Worm (Caenorhabditis elegans): ENCODE measurements around the gene icl-1.
"Not testable (repeated sequence)": the region's sequence is repeated elsewhere in the genome, so short reads cannot be mapped to it uniquely, and the experiment has no call there.

ce11 chrV:706449-706848, 21.4 kb downstream of the icl-1 start:
- TF ChIP-seq ref-1 (GFP tag; conservative IDR thresholded peaks at IDR 0.05) (peak; percentile 69), flt-1 (GFP tag; IDR thresholded peaks at IDR 0.05) (peak; percentile 66; the same call in 1 of the 2 replicates)
- not testable (repeated sequence) for TF ChIP-seq med-1 (GFP tag; optimal IDR thresholded peaks at IDR 0.05; ENCODE audit: insufficient read depth); cog-1 (tag; optimal IDR thresholded peaks at IDR 0.05); klf-2 (GFP tag; conservative IDR thresholded peaks at IDR 0.05)

Data from whole organism, midembryonic.